Worm (Caenorhabditis elegans) whole organism, L1 larva: ENCODE results near the gene odr-1.

Experiments
- C04F5.9 ChIP-seq: sonication (generic microtip); optimal IDR thresholded peaks from 2 replicates; lab custom pipeline; 2016; ENCODE audit warnings: missing genetic modification characterization, missing compliant biosample characterization
- C16A3.4 ChIP-seq: fragments of 150-350 bp; optimal IDR thresholded peaks from 2 replicates; lab custom pipeline; 2014; ENCODE audit warnings: missing biosample characterization, missing genetic modification characterization
- C34B4.2 ChIP-seq: sonication (generic microtip); optimal IDR thresholded peaks from 2 replicates; lab custom pipeline; 2017; ENCODE audit warnings: mild to moderate bottlenecking, missing genetic modification characterization, missing compliant biosample characterization
- F16B12.6 ChIP-seq: fragments of 150-350 bp; optimal IDR thresholded peaks from 2 replicates; lab custom pipeline; 2014; ENCODE audit warnings: missing biosample characterization, missing genetic modification characterization
- Y116A8C.19 ChIP-seq: sonication (generic microtip); optimal IDR thresholded peaks from 2 replicates; lab custom pipeline; 2016; ENCODE audit warnings: missing compliant biosample characterization, missing genetic modification characterization, borderline replicate concordance
- aha-1 ChIP-seq: fragments of 150-350 bp; optimal IDR thresholded peaks from 2 replicates; lab custom pipeline; 2014; ENCODE audit warnings: missing biosample characterization, missing genetic modification characterization
- aly-2 ChIP-seq: fragments of 150-350 bp; optimal IDR thresholded peaks from 2 replicates; lab custom pipeline; 2014; ENCODE audit warnings: missing biosample characterization, missing genetic modification characterization
- ama-1 ChIP-seq: fragments of 150-350 bp; optimal IDR thresholded peaks from 2 replicates; lab custom pipeline; 2014
- blmp-1 ChIP-seq: fragments of 150-350 bp; optimal IDR thresholded peaks from 2 replicates; lab custom pipeline; 2014; ENCODE audit warnings: missing biosample characterization, missing genetic modification characterization
- ceh-63 ChIP-seq: fragments of 200-800 bp; sonication (Bioruptor generic); optimal IDR thresholded peaks from 2 replicates; lab custom pipeline; 2018; ENCODE audit warnings: mild to moderate bottlenecking, missing genetic modification characterization, missing compliant biosample characterization
- ceh-88 ChIP-seq: fragments of 200-800 bp; sonication (Bioruptor generic); IDR thresholded peaks from 2 replicates; pipeline ENCODE4 v1.3.6; 2022; ENCODE audit warnings: missing genetic modification characterization, missing compliant biosample characterization
- ces-1 ChIP-seq: fragments of 150-350 bp; optimal IDR thresholded peaks from 2 replicates; lab custom pipeline; 2014; ENCODE audit warnings: missing biosample characterization, missing genetic modification reagents, missing genetic modification characterization
- efl-1 ChIP-seq, 4 experiments: fragments of 150-350 bp; optimal IDR thresholded peaks in 3 of 4; peaks in 1 of 4; 1 replicate in 1 of 4; 2 replicates in 3 of 4; lab custom pipeline; 2014; ENCODE audit warnings: missing biosample characterization in 2 of 4, missing genetic modification characterization in 2 of 4, missing genetic modification reagents in 2 of 4
- egl-13 ChIP-seq: sonication (generic microtip); optimal IDR thresholded peaks from 2 replicates; lab custom pipeline; 2016; ENCODE audit warnings: missing genotype, missing genetic modification reagents, missing genetic modification characterization, missing compliant biosample characterization
- egl-27 ChIP-seq, 2 experiments: fragments of 150-350 bp in 1 of 2; sonication (generic microtip); optimal IDR thresholded peaks; 3 replicates each; lab custom pipeline; 2017 to 2018; ENCODE audit warnings: missing biosample characterization in 2 of 2, missing genetic modification characterization in 2 of 2, missing genetic modification reagents in 2 of 2
- elt-2 ChIP-seq: sonication (generic microtip); optimal IDR thresholded peaks from 2 replicates; lab custom pipeline; 2016; ENCODE audit warnings: missing genetic modification characterization, mild to moderate bottlenecking, inconsistent platforms, missing compliant biosample characterization, missing genetic modification reagents
- elt-3 ChIP-seq, 6 experiments: fragments of 150-350 bp in 1 of 6; sonication (generic microtip); optimal IDR thresholded peaks; 2 replicates each; lab custom pipeline; 2017 to 2018; ENCODE audit warnings: missing biosample characterization in 6 of 6, missing genetic modification characterization in 6 of 6, inconsistent platforms in 1 of 6
- fkh-10 ChIP-seq: sonication (generic microtip); optimal IDR thresholded peaks from 2 replicates; lab custom pipeline; 2017; ENCODE audit warnings: missing biosample characterization, missing genetic modification reagents, missing genetic modification characterization
- fkh-4 ChIP-seq: sonication (generic microtip); optimal IDR thresholded peaks from 2 replicates; lab custom pipeline; 2016; ENCODE audit warnings: missing compliant biosample characterization, missing genetic modification characterization, borderline replicate concordance
- fkh-8 ChIP-seq: sonication (generic microtip); optimal IDR thresholded peaks from 2 replicates; lab custom pipeline; 2016; ENCODE audit warnings: mild to moderate bottlenecking, missing genetic modification characterization, missing compliant biosample characterization
- hlh-4 ChIP-seq: sonication (generic microtip); optimal IDR thresholded peaks from 2 replicates; lab custom pipeline; 2016; ENCODE audit warnings: mild to moderate bottlenecking, missing genetic modification characterization, missing compliant biosample characterization
- hpl-2 ChIP-seq: fragments of 150-350 bp; optimal IDR thresholded peaks from 2 replicates; lab custom pipeline; 2014; ENCODE audit warnings: missing biosample characterization, missing genetic modification reagents, missing genetic modification characterization
- irx-1 ChIP-seq: sonication (generic microtip); optimal IDR thresholded peaks from 2 replicates; lab custom pipeline; 2016; ENCODE audit warnings: missing genetic modification characterization, missing compliant biosample characterization
- isw-1 ChIP-seq: fragments of 200-800 bp; sonication (Bioruptor generic); IDR thresholded peaks from 2 replicates; pipeline ENCODE4 v1.3.6; 2022; ENCODE audit warnings: missing genetic modification characterization, missing compliant biosample characterization
- lin-13 ChIP-seq: fragments of 150-350 bp; optimal IDR thresholded peaks from 2 replicates; lab custom pipeline; 2014; ENCODE audit warnings: missing biosample characterization, missing genetic modification reagents, missing genetic modification characterization
- lin-14 ChIP-seq: fragments of 200-800 bp; sonication (Bioruptor generic); optimal IDR thresholded peaks from 2 replicates; lab custom pipeline; 2018; ENCODE audit warnings: mild to moderate bottlenecking, missing genetic modification characterization, moderate library complexity, missing compliant biosample characterization
- lir-3 ChIP-seq: sonication (generic microtip); optimal IDR thresholded peaks from 2 replicates; lab custom pipeline; 2016; ENCODE audit warnings: mild to moderate bottlenecking, missing genetic modification characterization, moderate library complexity, missing compliant biosample characterization; ENCODE audit not compliant: poor library complexity
- lsy-2 ChIP-seq, 2 experiments: fragments of 150-350 bp; optimal IDR thresholded peaks; 2 replicates each; lab custom pipeline; 2014; ENCODE audit warnings: missing biosample characterization in 2 of 2, missing genetic modification characterization in 2 of 2
- mab-9 ChIP-seq: fragments of 200-800 bp; sonication (Bioruptor generic); IDR thresholded peaks from 2 replicates; pipeline ENCODE4 v1.3.6; 2022; ENCODE audit warnings: missing genetic modification reagents, missing genetic modification characterization, missing compliant biosample characterization
- mdl-1 ChIP-seq, 2 experiments: fragments of 150-350 bp; optimal IDR thresholded peaks; 2 replicates each; lab custom pipeline; 2014 to 2017; ENCODE audit warnings: missing biosample characterization in 2 of 2, missing genetic modification characterization in 2 of 2, inconsistent platforms in 1 of 2
- nhr-19 ChIP-seq: fragments of 200-800 bp; sonication (Bioruptor generic); conservative IDR thresholded peaks from 2 replicates; pipeline ENCODE4 v1.3.6; 2022; ENCODE audit warnings: missing genetic modification characterization, missing compliant biosample characterization
- nhr-237 ChIP-seq: fragments of 150-350 bp; optimal IDR thresholded peaks from 2 replicates; lab custom pipeline; 2014; ENCODE audit warnings: missing biosample characterization, missing genetic modification characterization
- nhr-28 ChIP-seq: fragments of 150-350 bp; optimal IDR thresholded peaks from 2 replicates; lab custom pipeline; 2014; ENCODE audit warnings: missing biosample characterization, missing genetic modification characterization
- nhr-71 ChIP-seq: sonication (generic microtip); optimal IDR thresholded peaks from 2 replicates; lab custom pipeline; 2016; ENCODE audit warnings: mild to moderate bottlenecking, missing genetic modification characterization, moderate library complexity, missing compliant biosample characterization
- nhr-76 ChIP-seq: sonication (generic microtip); optimal IDR thresholded peaks from 2 replicates; lab custom pipeline; 2017; ENCODE audit warnings: missing biosample characterization, missing genetic modification characterization
- nhr-77 ChIP-seq: fragments of 150-350 bp; optimal IDR thresholded peaks from 2 replicates; lab custom pipeline; 2014; ENCODE audit warnings: missing biosample characterization, missing genetic modification characterization
- nhr-84 ChIP-seq: sonication (generic microtip); optimal IDR thresholded peaks from 2 replicates; lab custom pipeline; 2017; ENCODE audit warnings: missing biosample characterization, missing genetic modification characterization
- nhr-85 ChIP-seq: sonication (generic microtip); peaks from one replicate; lab custom pipeline; 2016; ENCODE audit warnings: missing genetic modification characterization, inconsistent platforms, missing compliant biosample characterization
- pax-3 ChIP-seq: fragments of 200-800 bp; sonication (Bioruptor generic); optimal IDR thresholded peaks from 2 replicates; lab custom pipeline; 2018; ENCODE audit warnings: mild to moderate bottlenecking, missing genetic modification characterization, moderate library complexity, missing compliant biosample characterization
- pqm-1 ChIP-seq: sonication (generic microtip); optimal IDR thresholded peaks from 3 replicates; lab custom pipeline; 2017; ENCODE audit warnings: missing biosample characterization, missing genetic modification characterization
- rnt-1 ChIP-seq: sonication (generic microtip); optimal IDR thresholded peaks from 2 replicates; lab custom pipeline; 2016; ENCODE audit warnings: mild to moderate bottlenecking, missing genetic modification characterization, moderate library complexity, missing compliant biosample characterization
- skn-1 ChIP-seq: fragments of 150-350 bp; optimal IDR thresholded peaks from 2 replicates; lab custom pipeline; 2014; ENCODE audit warnings: missing biosample characterization, missing genetic modification characterization
- snpc-4 ChIP-seq: fragments of 150-350 bp; optimal IDR thresholded peaks from 2 replicates; lab custom pipeline; 2014; ENCODE audit warnings: missing biosample characterization, missing genetic modification characterization
- sox-4 ChIP-seq: sonication (generic microtip); optimal IDR thresholded peaks from 2 replicates; lab custom pipeline; 2016; ENCODE audit warnings: missing genetic modification characterization, missing compliant biosample characterization
- sptf-1 ChIP-seq: fragments of 150-350 bp; optimal IDR thresholded peaks from 2 replicates; lab custom pipeline; 2014; ENCODE audit warnings: missing biosample characterization, missing genetic modification characterization
- tbx-2 ChIP-seq: sonication (generic microtip); optimal IDR thresholded peaks from 2 replicates; lab custom pipeline; 2016; ENCODE audit warnings: missing genetic modification characterization, missing compliant biosample characterization
- tlp-1 ChIP-seq: fragments of 150-350 bp; optimal IDR thresholded peaks from 2 replicates; lab custom pipeline; 2014; ENCODE audit warnings: missing biosample characterization, missing genetic modification characterization
- unc-130 ChIP-seq: fragments of 150-350 bp; optimal IDR thresholded peaks from 2 replicates; lab custom pipeline; 2017; ENCODE audit warnings: missing biosample characterization, missing genetic modification characterization, inconsistent platforms
- unc-30 ChIP-seq: sonication (generic microtip); optimal IDR thresholded peaks from 2 replicates; lab custom pipeline; 2017; ENCODE audit warnings: missing biosample characterization, missing genetic modification characterization
- unc-86 ChIP-seq: sonication (generic microtip); optimal IDR thresholded peaks from 2 replicates; lab custom pipeline; 2016; ENCODE audit warnings: missing genetic modification characterization, missing compliant biosample characterization
- xbp-1 ChIP-seq: sonication (generic microtip); optimal IDR thresholded peaks from 2 replicates; lab custom pipeline; 2016; ENCODE audit warnings: missing genetic modification characterization, missing compliant biosample characterization
- zag-1 ChIP-seq: fragments of 150-350 bp; optimal IDR thresholded peaks from 2 replicates; lab custom pipeline; 2014; ENCODE audit warnings: missing biosample characterization, missing genetic modification characterization
- ztf-11 ChIP-seq, 2 experiments: sonication (generic microtip); optimal IDR thresholded peaks; 2 replicates each; lab custom pipeline; 2016 to 2017; ENCODE audit warnings: missing genetic modification characterization in 2 of 2, missing biosample characterization in 1 of 2, missing compliant biosample characterization in 1 of 2
- ztf-4 ChIP-seq: fragments of 150-350 bp; optimal IDR thresholded peaks from 2 replicates; lab custom pipeline; 2014; ENCODE audit warnings: missing biosample characterization, missing genetic modification characterization

Gene odr-1

ce11 chrX:13541335-13541734, 9.5 kb downstream of the odr-1 start (continued):
- TF ChIP-seq xbp-1 (tag; lab: Kevin White, UChicago) (no peak), snpc-4 (tag; lab: Kevin White, UChicago) (no peak), ama-1 (lab: Kevin White, UChicago) (peak; percentile 59), skn-1 (no peak), mdl-1 (tag; optimal IDR thresholded peaks at IDR 0.05; lab: Kevin White, UChicago) (no peak), elt-3 (tag; optimal IDR thresholded peaks at IDR 0.05; lab: Kevin White, UChicago) (peak in 4 of 6 experiments; percentile 6 to 71 (median 62)), ztf-4 (no peak), hlh-4 (tag; lab: Kevin White, UChicago) (no peak), unc-86 (tag; lab: Kevin White, UChicago) (no peak), mab-9 (GFP tag; lab: Robert Waterston, UW) (no peak), elt-2 (tag; lab: Kevin White, UChicago) (no peak), blmp-1 (tag; lab: Kevin White, UChicago) (peak; percentile 78), sptf-1 (tag; lab: Kevin White, UChicago) (no peak), sox-4 (tag; lab: Kevin White, UChicago) (no peak), unc-30 (tag; lab: Kevin White, UChicago) (no peak), lin-13 (GFP tag; lab: Kevin White, UChicago) (no peak), fkh-4 (no peak), ztf-11 (tag; optimal IDR thresholded peaks at IDR 0.05; lab: Kevin White, UChicago) (no peak), nhr-19 (GFP tag; lab: Robert Waterston, UW) (peak; percentile 30), hpl-2 (GFP tag; lab: Kevin White, UChicago) (no peak), ceh-88 (GFP tag; lab: Robert Waterston, UW) (no peak), zag-1 (tag; lab: Kevin White, UChicago) (no peak), irx-1 (tag; lab: Kevin White, UChicago) (no peak), nhr-84 (tag; lab: Kevin White, UChicago) (no peak), Y116A8C.19 (tag; lab: Kevin White, UChicago) (no peak), lir-3 (tag; lab: Kevin White, UChicago) (no peak), C34B4.2 (tag; lab: Kevin White, UChicago) (no peak), lin-14 (GFP tag; lab: Kevin White, UChicago) (peak; percentile 55), nhr-71 (tag; lab: Kevin White, UChicago) (peak; percentile 64), ces-1 (no peak), rnt-1 (tag; lab: Kevin White, UChicago) (no peak), isw-1 (GFP tag; lab: Robert Waterston, UW) (no peak), ceh-63 (GFP tag; lab: Kevin White, UChicago) (no peak), nhr-237 (tag; lab: Kevin White, UChicago) (no peak), nhr-28 (tag; lab: Kevin White, UChicago) (no peak), nhr-76 (tag; lab: Kevin White, UChicago) (no peak), tbx-2 (tag; lab: Kevin White, UChicago) (peak; percentile 56), fkh-10 (GFP tag; lab: Kevin White, UChicago) (no peak), F16B12.6 (tag; lab: Kevin White, UChicago) (no peak), egl-27 (tag; optimal IDR thresholded peaks at IDR 0.05; lab: Kevin White, UChicago) (no peak), unc-130 (tag; lab: Kevin White, UChicago) (peak; percentile 34), egl-13 (tag; lab: Kevin White, UChicago) (no peak), nhr-85 (peak; percentile 87), nhr-77 (tag; lab: Kevin White, UChicago) (no peak), fkh-8 (tag; lab: Kevin White, UChicago) (no peak), C16A3.4 (tag; lab: Kevin White, UChicago) (peak; percentile 18), pax-3 (tag; lab: Kevin White, UChicago) (no peak), aha-1 (tag; lab: Kevin White, UChicago) (no peak), C04F5.9 (no peak), efl-1 (optimal IDR thresholded peaks at IDR 0.05; lab: Kevin White, UChicago) (no peak), efl-1 (GFP tag; optimal IDR thresholded peaks at IDR 0.05 in 1 of 2; lab: Kevin White, UChicago) (peak in 1 of 2 experiments; percentile 89), tlp-1 (no peak), aly-2 (no peak), lsy-2 (tag; optimal IDR thresholded peaks at IDR 0.05; lab: Kevin White, UChicago) (peak in 1 of 2 experiments; percentile 36), pqm-1 (tag; lab: Kevin White, UChicago) (no peak)
